Worm (Caenorhabditis elegans): Measurements from ENCODE around the gene F28C6.9.
A peak's percentile ranks its signal among the peaks of the same experiment; 100 is the strongest.

DNA sequence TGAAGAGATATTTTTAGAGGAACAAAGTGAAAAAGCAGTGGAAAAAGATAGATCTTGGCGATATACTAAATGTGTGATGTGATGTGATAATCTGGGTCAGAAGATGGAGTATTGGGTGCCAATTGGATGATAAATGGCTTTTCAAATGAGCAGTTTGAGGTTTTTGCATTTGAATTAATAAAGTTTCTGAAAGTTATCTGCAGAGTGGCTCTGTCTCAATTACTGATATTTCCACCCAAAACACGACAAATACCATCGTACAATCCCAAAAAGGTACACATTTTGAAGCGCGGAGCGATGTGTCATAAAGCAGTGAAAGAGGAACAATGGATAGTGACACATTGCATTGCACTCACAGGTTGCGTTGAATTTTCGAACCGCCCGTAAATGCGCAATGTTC lies 29.6 kb upstream of the F28C6.9 start:
- TF ChIP-seq tab-1 (GFP tag; IDR thresholded peaks at IDR 0.05), result no peak
- TF ChIP-seq ztf-23 (GFP tag; IDR thresholded peaks at IDR 0.05), result 0 out of 2 replicates have a peak, but pooled peaks have one; percentile 20
